Fruit fly (Drosophila melanogaster): ENCODE data around the gene Gr64f.

- TF ChIP-seq CTCF (optimal IDR thresholded peaks at IDR 0.05) (no peak), CG8478 (optimal IDR thresholded peaks at IDR 0.05) (no peak)
Measured at dm6 chr3L:4035499-4035898, at the start of gene Gr64f.

All from S2 (cell line).